Worm (Caenorhabditis elegans): ENCODE results near the gene oac-8.

The oac-8 gene

ce11 chrIV:10602644-10603043 is 18.3 kb downstream of the oac-8 start, which contains the start of gene R09H10.2:
R09H10.2 (plus strand) TSS chrIV:10602944.
- no peak for TF ChIP-seq fkh-6 (tag; optimal IDR thresholded peaks at IDR 0.05)
- TF ChIP-seq zip-5 (tag; optimal IDR thresholded peaks at IDR 0.05): no peak
- no peak for TF ChIP-seq fkh-10 (GFP tag; optimal IDR thresholded peaks at IDR 0.05)
- TF ChIP-seq nhr-11 (tag; optimal IDR thresholded peaks at IDR 0.05): no peak
- TF ChIP-seq pqm-1 (tag; optimal IDR thresholded peaks at IDR 0.05): no peak
- TF ChIP-seq ceh-48 (tag; optimal IDR thresholded peaks at IDR 0.05): no peak
- no peak for TF ChIP-seq C08G9.2 (tag; optimal IDR thresholded peaks at IDR 0.05)
- TF ChIP-seq hlh-30 (tag; optimal IDR thresholded peaks at IDR 0.05; ENCODE audit: insufficient read depth): no peak
- no peak for TF ChIP-seq ceh-14 (tag; optimal IDR thresholded peaks at IDR 0.05)
- TF ChIP-seq ceh-45 (GFP tag; IDR thresholded peaks at IDR 0.05): no peak
- TF ChIP-seq ceh-34 (tag; optimal IDR thresholded peaks at IDR 0.05): no peak
- TF ChIP-seq mec-3 (tag; optimal IDR thresholded peaks at IDR 0.05; ENCODE audit: borderline replicate concordance): no peak
- no peak for TF ChIP-seq fax-1 (tag; optimal IDR thresholded peaks at IDR 0.05)
- TF ChIP-seq ceh-30 (tag; optimal IDR thresholded peaks at IDR 0.05): no peak
- no peak for TF ChIP-seq odd-2 (tag; optimal IDR thresholded peaks at IDR 0.05)
- no peak for TF ChIP-seq syd-9 (tag; optimal IDR thresholded peaks at IDR 0.05)

- TF ChIP-seq elt-2 (tag; optimal IDR thresholded peaks at IDR 0.05) (peak; percentile 21), mec-3 (tag; optimal IDR thresholded peaks at IDR 0.05; ENCODE audit: borderline replicate concordance) (no peak), syd-9 (tag; optimal IDR thresholded peaks at IDR 0.05) (no peak), ceh-6 (GFP tag; optimal IDR thresholded peaks at IDR 0.05) (no peak)
Observed at ce11 chrIV:10606575-10607080, 22.3 kb downstream of the oac-8 start, which contains the start of gene R09H10.3. R09H10.3 (plus strand) TSS chrIV:10607030.

- TF ChIP-seq nhr-232 (tag; optimal IDR thresholded peaks at IDR 0.05): no peak
- TF ChIP-seq dve-1 (tag; optimal IDR thresholded peaks at IDR 0.05): no peak
- no peak for TF ChIP-seq ama-1 (optimal IDR thresholded peaks at IDR 0.05)
- TF ChIP-seq ceh-31 (tag; optimal IDR thresholded peaks at IDR 0.05): no peak
- TF ChIP-seq pqm-1 (tag; optimal IDR thresholded peaks at IDR 0.05): no peak
- TF ChIP-seq nhr-11 (tag; optimal IDR thresholded peaks at IDR 0.05): no peak
- no peak for TF ChIP-seq sox-4 (tag; optimal IDR thresholded peaks at IDR 0.05)
- no peak for TF ChIP-seq odd-2 (tag; optimal IDR thresholded peaks at IDR 0.05)
- no peak for TF ChIP-seq ceh-14 (tag; optimal IDR thresholded peaks at IDR 0.05)
- TF ChIP-seq unc-42 (tag; optimal IDR thresholded peaks at IDR 0.05): no peak
- TF ChIP-seq pha-2 (tag; optimal IDR thresholded peaks at IDR 0.05): no peak
- TF ChIP-seq ceh-45 (GFP tag; IDR thresholded peaks at IDR 0.05): no peak
- no peak for TF ChIP-seq pros-1 (tag; optimal IDR thresholded peaks at IDR 0.05)
Observed at ce11 chrIV:10608275-10608674, 23.9 kb downstream of the oac-8 start, which contains the start of gene R09H10.6. R09H10.6 (plus strand) TSS chrIV:10608575.

ce11 chrIV:10609920-10610319 is 25.6 kb downstream of the oac-8 start:
- no peak for TF ChIP-seq odd-2 (tag; optimal IDR thresholded peaks at IDR 0.05)
- no peak for TF ChIP-seq K09A11.1 (tag; optimal IDR thresholded peaks at IDR 0.05; ENCODE audit: insufficient read depth)
- no peak for TF ChIP-seq pax-1 (tag; optimal IDR thresholded peaks at IDR 0.05)
- no peak for TF ChIP-seq dmd-4 (tag; optimal IDR thresholded peaks at IDR 0.05; ENCODE audit: borderline replicate concordance)
- no peak for TF ChIP-seq nfya-1 (tag; optimal IDR thresholded peaks at IDR 0.05)
- no peak for TF ChIP-seq unc-55 (GFP tag; optimal IDR thresholded peaks at IDR 0.05)
- no peak for TF ChIP-seq che-1 (tag; optimal IDR thresholded peaks at IDR 0.05)
- no peak for TF ChIP-seq lin-11 (tag; optimal IDR thresholded peaks at IDR 0.05)

ce11 chrIV:10612281-10612680 is 27.9 kb downstream of the oac-8 start:
- TF ChIP-seq ceh-6 (GFP tag; optimal IDR thresholded peaks at IDR 0.05) (no peak), ztf-16 (tag; optimal IDR thresholded peaks at IDR 0.05) (no peak), ceh-22 (tag; optimal IDR thresholded peaks at IDR 0.05) (no peak), zip-5 (tag; optimal IDR thresholded peaks at IDR 0.05) (no peak)

Data from whole organism, late embryonic.